Worm (Caenorhabditis elegans) whole organism, young adult: ENCODE measurements around the gene myo-5.

Source experiments
- B0019.2 ChIP-seq: fragments of 200-800 bp; sonication (Bioruptor generic); conservative IDR thresholded peaks from 2 replicates; pipeline ENCODE4 v1.3.6; 2022; ENCODE audit warnings: missing genetic modification reagents, missing genetic modification characterization, missing compliant biosample characterization
- B0035.1 ChIP-seq: sonication (generic microtip); optimal IDR thresholded peaks from 2 replicates; lab custom pipeline; 2016; ENCODE audit warnings: missing genetic modification characterization, mild to moderate bottlenecking, missing compliant biosample characterization, missing genotype, missing genetic modification reagents
- C06A6.2 ChIP-seq: fragments of 200-800 bp; sonication (Bioruptor generic); conservative IDR thresholded peaks from 2 replicates; pipeline ENCODE4 v1.3.6; 2022; ENCODE audit warnings: missing genetic modification characterization, missing compliant biosample characterization
- F10E7.11 ChIP-seq: sonication (generic microtip); optimal IDR thresholded peaks from 2 replicates; lab custom pipeline; 2017; ENCODE audit warnings: mild to moderate bottlenecking, missing genetic modification characterization, moderate library complexity, missing compliant biosample characterization
- F22D6.2 ChIP-seq: sonication (generic microtip); optimal IDR thresholded peaks from 2 replicates; lab custom pipeline; 2016; ENCODE audit warnings: mild to moderate bottlenecking, missing genetic modification characterization, missing compliant biosample characterization
- F23B12.7 ChIP-seq: sonication (generic microtip); optimal IDR thresholded peaks from 2 replicates; lab custom pipeline; 2017; ENCODE audit warnings: missing genetic modification characterization, mild to moderate bottlenecking, missing compliant biosample characterization, antibody characterized with exemption, moderate library complexity; ENCODE audit not compliant: insufficient read depth
- F33H1.4 ChIP-seq: fragments of 200-800 bp; sonication (Bioruptor generic); IDR thresholded peaks from 2 replicates; pipeline ENCODE4 v1.3.6; 2022; ENCODE audit warnings: missing genetic modification reagents, missing genetic modification characterization, missing compliant biosample characterization
- F49E8.2 ChIP-seq: sonication (generic microtip); optimal IDR thresholded peaks from 3 replicates; lab custom pipeline; 2017; ENCODE audit warnings: missing genetic modification characterization, mild to moderate bottlenecking, missing compliant biosample characterization, antibody characterized with exemption, moderate library complexity; ENCODE audit not compliant: insufficient read depth
- F57C9.4 ChIP-seq: sonication (generic microtip); optimal IDR thresholded peaks from 2 replicates; lab custom pipeline; 2017; ENCODE audit warnings: mild to moderate bottlenecking, missing genetic modification characterization, missing compliant biosample characterization
- Y53F4B.3 ChIP-seq: fragments of 200-800 bp; sonication (Bioruptor generic); IDR thresholded peaks from 2 replicates; pipeline ENCODE4 v1.3.6; 2022; ENCODE audit warnings: missing genetic modification reagents, missing genetic modification characterization, missing compliant biosample characterization
- Y53G8AR.9 ChIP-seq: fragments of 200-800 bp; sonication (Bioruptor generic); conservative IDR thresholded peaks from 2 replicates; pipeline ENCODE4 v1.3.6; 2022; ENCODE audit warnings: missing genetic modification reagents, missing genetic modification characterization, missing compliant biosample characterization
- Y79H2A.3 ChIP-seq: fragments of 200-800 bp; sonication (Bioruptor generic); conservative IDR thresholded peaks from 2 replicates; pipeline ENCODE4 v1.3.6; 2022; ENCODE audit warnings: missing genetic modification reagents, missing genetic modification characterization, missing compliant biosample characterization
- ama-1 ChIP-seq, 3 experiments: fragments of 150-350 bp in 1 of 3; sonication (generic microtip) in 2 of 3; optimal IDR thresholded peaks; 2 replicates each; lab custom pipeline; 2014 to 2018; ENCODE audit warnings: missing biosample characterization in 2 of 3, missing genetic modification characterization in 2 of 3, missing genetic modification reagents in 2 of 3
- aptf-2 ChIP-seq: fragments of 200-800 bp; sonication (Bioruptor generic); conservative IDR thresholded peaks from 2 replicates; pipeline ENCODE4 v1.3.6; 2022; ENCODE audit warnings: missing genetic modification reagents, missing genetic modification characterization, missing compliant biosample characterization
- athp-1 ChIP-seq: sonication (generic microtip); optimal IDR thresholded peaks from 2 replicates; lab custom pipeline; 2017; ENCODE audit warnings: mild to moderate bottlenecking, missing genetic modification characterization, missing compliant biosample characterization
- attf-3 ChIP-seq: fragments of 200-800 bp; sonication (Bioruptor generic); conservative IDR thresholded peaks from 2 replicates; pipeline ENCODE4 v1.3.6; 2022; ENCODE audit warnings: missing genetic modification reagents, missing genetic modification characterization, missing compliant biosample characterization
- bed-1 ChIP-seq: fragments of 200-800 bp; sonication (Bioruptor generic); IDR thresholded peaks from 2 replicates; pipeline ENCODE4 v1.3.6; 2022; ENCODE audit warnings: missing genetic modification reagents, missing genetic modification characterization, missing compliant biosample characterization
- bed-2 ChIP-seq: fragments of 200-800 bp; sonication (Bioruptor generic); IDR thresholded peaks from 2 replicates; pipeline ENCODE4 v1.3.6; 2022; ENCODE audit warnings: missing genetic modification reagents, missing genetic modification characterization, missing compliant biosample characterization
- cebp-1 ChIP-seq, 2 experiments: fragments of 200-800 bp in 1 of 2; sonication (Bioruptor generic) in 1 of 2; sonication (generic microtip) in 1 of 2; IDR thresholded peaks in 1 of 2; optimal IDR thresholded peaks in 1 of 2; 2 replicates each; pipeline versions ENCODE4 v1.3.6 to Lab custom; 2017 to 2022; ENCODE audit warnings: missing compliant biosample characterization in 2 of 2, missing genetic modification characterization in 2 of 2, mild to moderate bottlenecking in 1 of 2, missing genetic modification reagents in 1 of 2, moderate library complexity in 1 of 2
- ceh-40 ChIP-seq: fragments of 200-800 bp; sonication (Bioruptor generic); IDR thresholded peaks from 2 replicates; pipeline ENCODE4 v1.3.6; 2022; ENCODE audit warnings: missing genetic modification characterization, missing compliant biosample characterization
- chd-7 ChIP-seq: sonication (generic microtip); optimal IDR thresholded peaks from 2 replicates; lab custom pipeline; 2016; ENCODE audit warnings: mild to moderate bottlenecking, missing genetic modification characterization, moderate library complexity, missing compliant biosample characterization
- dox-1 ChIP-seq: fragments of 200-800 bp; sonication (Bioruptor generic); IDR thresholded peaks from 2 replicates; pipeline ENCODE4 v1.3.6; 2022; ENCODE audit warnings: missing genetic modification reagents, missing genetic modification characterization, missing compliant biosample characterization
- dpl-1 ChIP-seq: fragments of 150-350 bp; optimal IDR thresholded peaks from 2 replicates; lab custom pipeline; 2014; ENCODE audit warnings: missing biosample characterization, missing genetic modification reagents, missing genetic modification characterization
- hsf-1 ChIP-seq: fragments of 200-800 bp; sonication (Bioruptor generic); IDR thresholded peaks from 2 replicates; pipeline ENCODE4 v1.3.6; 2022; ENCODE audit warnings: missing genetic modification reagents, missing genetic modification characterization, missing compliant biosample characterization
- lin-54 ChIP-seq: fragments of 200-800 bp; sonication (Bioruptor generic); optimal IDR thresholded peaks from 2 replicates; lab custom pipeline; 2018; ENCODE audit warnings: mild to moderate bottlenecking, missing genetic modification characterization, missing compliant biosample characterization
- lir-1 ChIP-seq: fragments of 200-800 bp; sonication (Bioruptor generic); conservative IDR thresholded peaks from 2 replicates; pipeline ENCODE4 v1.3.6; 2022; ENCODE audit warnings: missing genetic modification reagents, missing genetic modification characterization, missing compliant biosample characterization
- lsl-1 ChIP-seq: fragments of 200-800 bp; sonication (Bioruptor generic); optimal IDR thresholded peaks from 2 replicates; lab custom pipeline; 2018; ENCODE audit warnings: mild to moderate bottlenecking, missing genetic modification characterization, moderate library complexity, missing compliant biosample characterization
- madf-3 ChIP-seq: fragments of 200-800 bp; sonication (Bioruptor generic); IDR thresholded peaks from 2 replicates; pipeline ENCODE4 v1.3.6; 2022; ENCODE audit warnings: missing genetic modification reagents, missing genetic modification characterization, missing compliant biosample characterization
- nhr-90 ChIP-seq: sonication (generic microtip); optimal IDR thresholded peaks from 2 replicates; lab custom pipeline; 2016; ENCODE audit warnings: missing genotype, mild to moderate bottlenecking, missing genetic modification characterization, missing compliant biosample characterization
- pbrm-1 ChIP-seq: fragments of 200-800 bp; sonication (Bioruptor generic); IDR thresholded peaks from 2 replicates; pipeline ENCODE4 v1.3.6; 2022; ENCODE audit warnings: missing genetic modification reagents, missing genetic modification characterization, missing compliant biosample characterization
- sdz-38 ChIP-seq: sonication (generic microtip); optimal IDR thresholded peaks from 2 replicates; lab custom pipeline; 2016; ENCODE audit warnings: missing genotype, missing genetic modification characterization, missing compliant biosample characterization
- snpc-1.1 ChIP-seq: sonication (generic microtip); optimal IDR thresholded peaks from 2 replicates; lab custom pipeline; 2017; ENCODE audit warnings: missing genetic modification characterization, mild to moderate bottlenecking, missing compliant biosample characterization, antibody characterized with exemption, moderate library complexity, missing genotype, missing genetic modification reagents; ENCODE audit not compliant: insufficient read depth
- snpc-3.4 ChIP-seq: sonication (generic microtip); optimal IDR thresholded peaks from 2 replicates; lab custom pipeline; 2017; ENCODE audit warnings: missing genetic modification characterization, mild to moderate bottlenecking, missing compliant biosample characterization, antibody characterized with exemption, moderate library complexity, missing genotype, missing genetic modification reagents
- somi-1 ChIP-seq: fragments of 200-800 bp; sonication (Bioruptor generic); optimal IDR thresholded peaks from 2 replicates; lab custom pipeline; 2018; ENCODE audit warnings: mild to moderate bottlenecking, missing genetic modification characterization, missing compliant biosample characterization
- tlf-1 ChIP-seq: fragments of 200-800 bp; sonication (Bioruptor generic); optimal IDR thresholded peaks from 2 replicates; lab custom pipeline; 2018; ENCODE audit warnings: mild to moderate bottlenecking, missing genetic modification characterization, missing compliant biosample characterization
- zfh-2 ChIP-seq: fragments of 200-800 bp; sonication (Bioruptor generic); conservative IDR thresholded peaks from 2 replicates; pipeline ENCODE4 v1.3.6; 2022; ENCODE audit warnings: missing genetic modification reagents, missing genetic modification characterization, missing compliant biosample characterization
- ztf-25 ChIP-seq: fragments of 200-800 bp; sonication (Bioruptor generic); IDR thresholded peaks from 2 replicates; pipeline ENCODE4 v1.3.6; 2022; ENCODE audit warnings: missing genetic modification reagents, missing genetic modification characterization, missing compliant biosample characterization
- ztf-28 ChIP-seq: fragments of 200-800 bp; sonication (Bioruptor generic); IDR thresholded peaks from 2 replicates; pipeline ENCODE4 v1.3.6; 2022; ENCODE audit warnings: missing genetic modification reagents, missing genetic modification characterization, missing compliant biosample characterization
- ztf-3 ChIP-seq: fragments of 200-800 bp; sonication (Bioruptor generic); optimal IDR thresholded peaks from 2 replicates; lab custom pipeline; 2018; ENCODE audit warnings: mild to moderate bottlenecking, missing genetic modification characterization, missing compliant biosample characterization

Gene myo-5

DNA sequence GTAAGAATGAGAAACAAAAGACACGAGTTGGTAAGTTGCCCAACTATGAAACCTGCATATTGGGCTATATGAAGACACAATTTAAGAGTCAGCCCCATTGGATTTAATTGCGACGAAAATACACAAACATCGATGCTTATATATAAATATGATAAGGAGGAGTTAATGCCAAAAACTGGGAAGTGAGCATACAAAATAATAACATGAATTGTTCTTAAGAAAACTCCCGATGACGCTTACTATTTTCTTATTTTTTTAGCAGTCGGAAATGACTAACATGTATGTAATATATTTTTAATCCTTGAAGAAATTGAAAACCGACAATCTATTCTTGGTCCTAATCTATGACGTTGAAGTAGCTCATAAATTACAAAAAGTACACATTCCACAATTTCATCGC is 36.7 kb upstream of the myo-5 start, which contains the start of gene str-144:
Gene str-144, minus strand, starts transcription at position 101 of the 400 bp plus-strand sequence.
- no peak for TF ChIP-seq lir-1
- TF ChIP-seq F23B12.7 (tag; lab: Kevin White, UChicago) = no peak
- TF ChIP-seq madf-3 (GFP tag; lab: Robert Waterston, UW) = no peak
- TF ChIP-seq dox-1 (GFP tag; lab: Robert Waterston, UW) = no peak
- no peak for TF ChIP-seq bed-1 (GFP tag; lab: Robert Waterston, UW)
- TF ChIP-seq F57C9.4 (tag; lab: Kevin White, UChicago) = no peak
- TF ChIP-seq Y53G8AR.9 (GFP tag; lab: Robert Waterston, UW) = no peak
- no peak for TF ChIP-seq F33H1.4 (GFP tag; lab: Robert Waterston, UW)
- TF ChIP-seq F22D6.2 = no peak
- TF ChIP-seq pbrm-1 (GFP tag; lab: Robert Waterston, UW) = no peak
- no peak for TF ChIP-seq attf-3 (GFP tag; lab: Robert Waterston, UW)
- no peak for TF ChIP-seq dpl-1 (GFP tag; lab: Kevin White, UChicago)

DNA sequence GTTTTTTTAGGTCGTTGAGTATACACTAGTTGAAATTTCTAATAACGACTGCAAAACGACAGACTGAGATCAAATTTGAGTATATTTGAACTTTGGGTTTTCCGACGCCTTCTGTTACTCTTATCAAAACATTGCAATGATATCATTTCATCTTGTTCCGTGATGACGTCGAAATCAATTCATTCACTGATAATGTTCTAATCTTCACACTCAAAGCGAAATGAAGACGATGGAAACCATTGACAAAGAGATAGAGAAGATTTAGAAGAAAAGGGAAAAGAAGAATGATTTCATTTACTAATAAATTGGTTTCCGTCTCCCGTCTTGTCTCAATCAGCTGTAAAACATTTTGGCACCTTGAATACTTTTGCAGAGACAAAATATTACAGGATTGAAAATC is 35.6 kb upstream of the myo-5 start:
- TF ChIP-seq somi-1 (GFP tag; lab: Kevin White, UChicago) = peak; percentile 15
- TF ChIP-seq bed-1 (GFP tag; lab: Robert Waterston, UW) = no peak

DNA sequence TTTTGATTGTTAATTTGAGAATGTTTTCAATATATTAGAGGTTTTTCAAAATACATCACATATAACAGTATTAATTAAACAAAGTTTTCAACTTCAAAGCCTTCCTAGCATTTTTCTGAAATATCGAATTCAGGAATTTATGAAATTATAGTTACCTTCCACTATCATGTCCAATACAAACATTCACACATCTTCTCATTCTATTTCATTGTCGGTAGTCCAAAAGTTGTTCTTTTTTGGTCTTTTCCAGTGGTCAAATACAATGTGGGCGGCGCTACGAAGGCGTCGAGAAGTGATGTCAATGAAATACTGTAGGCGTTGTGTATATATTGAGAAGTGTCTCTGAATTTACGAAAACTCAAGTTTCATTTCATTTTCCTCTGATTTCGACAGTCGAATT is 33.1 kb upstream of the myo-5 start, which contains the start of gene catp-3:
Gene catp-3, plus strand, starts transcription at position 301 of the 400 bp plus-strand sequence.
- TF ChIP-seq aptf-2 (GFP tag; lab: Robert Waterston, UW) (no peak), F57C9.4 (tag; lab: Kevin White, UChicago) (no peak), bed-2 (GFP tag; lab: Robert Waterston, UW) (no peak), F23B12.7 (tag; lab: Kevin White, UChicago) (no peak), lsl-1 (GFP tag; lab: Kevin White, UChicago) (no peak), hsf-1 (GFP tag; lab: Robert Waterston, UW) (no peak), ceh-40 (GFP tag; lab: Robert Waterston, UW) (no peak), zfh-2 (GFP tag; lab: Robert Waterston, UW) (no peak), B0019.2 (GFP tag; lab: Robert Waterston, UW) (no peak), C06A6.2 (no peak), cebp-1 (GFP tag; IDR thresholded peaks at IDR 0.05; lab: Robert Waterston, UW) (no peak), cebp-1 (tag; optimal IDR thresholded peaks at IDR 0.05; lab: Kevin White, UChicago) (no peak), chd-7 (tag; lab: Kevin White, UChicago) (no peak), ama-1 (optimal IDR thresholded peaks at IDR 0.05; lab: Kevin White, UChicago) (no peak), ama-1 (GFP tag; optimal IDR thresholded peaks at IDR 0.05; lab: Kevin White, UChicago) (no peak), somi-1 (GFP tag; lab: Kevin White, UChicago) (no peak), B0035.1 (no peak), athp-1 (tag; lab: Kevin White, UChicago) (no peak), lin-54 (GFP tag; lab: Kevin White, UChicago) (no peak), Y79H2A.3 (GFP tag; lab: Robert Waterston, UW) (no peak), Y53F4B.3 (GFP tag; lab: Robert Waterston, UW) (no peak)
- TF ChIP-seq, all 124 proteins: peak for 0

DNA sequence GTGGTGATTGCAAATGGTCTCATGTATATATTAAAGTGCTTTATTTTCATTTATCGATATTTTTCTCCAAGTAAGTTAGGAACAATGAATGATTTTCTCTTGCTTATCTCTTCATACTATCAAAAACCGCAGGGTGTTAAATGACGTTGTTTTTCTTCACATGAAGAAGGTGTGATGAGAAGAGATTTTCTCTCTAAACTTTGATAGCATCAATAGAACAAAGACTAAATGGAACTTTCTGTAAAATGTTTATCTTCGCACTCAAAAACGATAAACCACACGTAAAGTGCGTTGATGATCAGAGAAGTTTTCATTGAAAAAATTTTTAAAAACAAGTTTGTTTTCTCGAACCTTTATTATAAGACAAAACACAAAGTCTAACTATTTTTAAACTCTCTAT is 29.0 kb upstream of the myo-5 start:
- no peak for TF ChIP-seq chd-7 (tag; lab: Kevin White, UChicago)
- TF ChIP-seq ztf-25 (GFP tag; lab: Robert Waterston, UW) = no peak
- TF ChIP-seq cebp-1 (GFP tag; IDR thresholded peaks at IDR 0.05; lab: Robert Waterston, UW) = no peak
- no peak for TF ChIP-seq cebp-1 (tag; optimal IDR thresholded peaks at IDR 0.05; lab: Kevin White, UChicago)
- TF ChIP-seq sdz-38 = no peak
- no peak for TF ChIP-seq nhr-90
- TF ChIP-seq Y53F4B.3 (GFP tag; lab: Robert Waterston, UW) = no peak
- no peak for TF ChIP-seq snpc-3.4 (tag; lab: Kevin White, UChicago)
- TF ChIP-seq F10E7.11 (tag; lab: Kevin White, UChicago) = no peak
- no peak for TF ChIP-seq F49E8.2
- no peak for TF ChIP-seq lin-54 (GFP tag; lab: Kevin White, UChicago)
- no peak for TF ChIP-seq tlf-1 (GFP tag; lab: Kevin White, UChicago)
- no peak for TF ChIP-seq ztf-3 (GFP tag; lab: Kevin White, UChicago)
- TF ChIP-seq snpc-1.1 = no peak
- TF ChIP-seq ztf-28 (GFP tag; lab: Robert Waterston, UW) = no peak
